Fruit fly (Drosophila melanogaster): Measurements from ENCODE around the gene CG6495.

DNA sequence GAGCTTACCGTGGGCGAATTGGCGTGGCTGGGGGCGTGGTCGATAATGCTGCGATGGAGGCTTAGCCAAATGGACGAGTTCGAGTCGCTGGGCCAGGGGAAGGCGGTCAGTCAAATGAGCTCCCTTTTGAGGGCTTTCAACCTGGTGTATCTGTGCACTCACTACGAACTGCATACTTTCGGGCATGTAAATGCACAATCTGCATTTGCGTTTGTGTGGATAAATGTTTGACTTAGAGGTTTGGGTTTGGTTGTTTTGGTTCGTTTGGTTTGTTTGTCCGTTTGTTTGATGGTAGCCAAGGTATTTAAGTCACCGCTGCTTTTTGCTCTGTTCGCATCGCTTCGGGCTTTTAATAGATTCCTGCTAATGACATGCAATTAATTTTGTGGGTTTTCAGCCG is 49.7 kb upstream of the CG6495 start:
- TF ChIP-seq h (optimal IDR thresholded peaks at IDR 0.05) = no peak
- TF ChIP-seq psq (optimal IDR thresholded peaks at IDR 0.05) = no peak

Data from Kc167 (cell line).